Worm (Caenorhabditis elegans): ENCODE data around the gene kin-19.

DNA sequence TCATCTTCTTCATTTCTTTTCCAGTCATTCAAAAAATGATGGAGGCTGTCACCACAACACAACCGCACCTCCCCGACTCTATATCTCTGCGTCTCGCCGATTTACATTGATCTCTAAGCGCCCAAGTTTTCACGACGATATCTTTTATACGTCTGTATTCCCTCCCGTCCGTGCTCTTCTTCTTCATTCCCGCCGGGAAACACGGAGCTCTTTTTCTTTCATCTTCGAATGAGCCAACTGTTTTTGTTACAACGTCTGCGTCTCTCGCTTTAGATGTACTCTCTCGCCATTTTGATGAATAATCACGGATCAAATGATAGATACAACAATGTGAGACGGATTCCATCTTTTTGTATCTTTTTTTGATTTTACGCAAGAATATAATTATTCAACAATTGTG is 27.2 kb upstream of the kin-19 start:
- TF ChIP-seq dve-1 (tag; optimal IDR thresholded peaks at IDR 0.05) (no peak), tbx-2 (tag; optimal IDR thresholded peaks at IDR 0.05) (no peak), pag-3 (tag; optimal IDR thresholded peaks at IDR 0.05; ENCODE audit: borderline replicate concordance) (no peak), madf-2 (tag; optimal IDR thresholded peaks at IDR 0.05) (no peak), pqm-1 (tag; optimal IDR thresholded peaks at IDR 0.05) (no peak), dmd-4 (tag; optimal IDR thresholded peaks at IDR 0.05; ENCODE audit: borderline replicate concordance) (no peak)

Measured in whole organism, late embryonic.